Worm (Caenorhabditis elegans): ENCODE data around the gene swt-2.

ce11 chrV:7523392-7523791 lies 6.5 kb upstream of the swt-2 start, which contains the start of gene C54F6.6:
- no peak for TF ChIP-seq F33H1.4 (GFP tag; IDR thresholded peaks at IDR 0.05)
- no peak for TF ChIP-seq sea-2 (GFP tag; IDR thresholded peaks at IDR 0.05)
- TF ChIP-seq D2030.7 (GFP tag; IDR thresholded peaks at IDR 0.05) = no peak
- no peak for TF ChIP-seq B0035.1 (tag; optimal IDR thresholded peaks at IDR 0.05)
- TF ChIP-seq B0261.1 (tag; optimal IDR thresholded peaks at IDR 0.05) = no peak
- TF ChIP-seq lag-1 (GFP tag; IDR thresholded peaks at IDR 0.05) = no peak
- TF ChIP-seq tbx-9 (tag; optimal IDR thresholded peaks at IDR 0.05; ENCODE audit: borderline replicate concordance) = no peak
- no peak for TF ChIP-seq attf-3 (GFP tag; conservative IDR thresholded peaks at IDR 0.05)
- no peak for TF ChIP-seq snpc-4 (GFP tag; optimal IDR thresholded peaks at IDR 0.05)
- TF ChIP-seq snpc-4 (tag; optimal IDR thresholded peaks at IDR 0.05) = no peak
- TF ChIP-seq snpc-1.3 (tag; optimal IDR thresholded peaks at IDR 0.05; ENCODE audit: insufficient read depth) = no peak
- TF ChIP-seq ama-1 (optimal IDR thresholded peaks at IDR 0.05) = no peak
- TF ChIP-seq ama-1 (GFP tag; optimal IDR thresholded peaks at IDR 0.05) = no peak

Measured in whole organism, young adult.